Worm (Caenorhabditis elegans) whole organism, young adult: ENCODE measurements around the gene acdh-7.

Source experiments
- B0019.2 ChIP-seq: fragments of 200-800 bp; sonication (Bioruptor generic); conservative IDR thresholded peaks from 2 replicates; pipeline ENCODE4 v1.3.6; 2022; ENCODE audit warnings: missing genetic modification reagents, missing genetic modification characterization, missing compliant biosample characterization
- B0035.1 ChIP-seq: sonication (generic microtip); optimal IDR thresholded peaks from 2 replicates; lab custom pipeline; 2016; ENCODE audit warnings: missing genetic modification characterization, mild to moderate bottlenecking, missing compliant biosample characterization, missing genotype, missing genetic modification reagents
- B0261.1 ChIP-seq: sonication (generic microtip); optimal IDR thresholded peaks from 2 replicates; lab custom pipeline; 2016; ENCODE audit warnings: mild to moderate bottlenecking, missing genetic modification characterization, moderate library complexity, missing compliant biosample characterization
- F23B12.7 ChIP-seq: sonication (generic microtip); optimal IDR thresholded peaks from 2 replicates; lab custom pipeline; 2017; ENCODE audit warnings: missing genetic modification characterization, mild to moderate bottlenecking, missing compliant biosample characterization, antibody characterized with exemption, moderate library complexity; ENCODE audit not compliant: insufficient read depth
- F49E8.2 ChIP-seq: sonication (generic microtip); optimal IDR thresholded peaks from 3 replicates; lab custom pipeline; 2017; ENCODE audit warnings: missing genetic modification characterization, mild to moderate bottlenecking, missing compliant biosample characterization, antibody characterized with exemption, moderate library complexity; ENCODE audit not compliant: insufficient read depth
- F52B5.7 ChIP-seq: sonication (generic microtip); optimal IDR thresholded peaks from 2 replicates; lab custom pipeline; 2016; ENCODE audit warnings: mild to moderate bottlenecking, missing genetic modification characterization, missing compliant biosample characterization
- K11D2.4 ChIP-seq: fragments of 200-800 bp; sonication (Bioruptor generic); IDR thresholded peaks from 2 replicates; pipeline ENCODE4 v1.3.6; 2022; ENCODE audit warnings: missing genetic modification reagents, missing genetic modification characterization, missing compliant biosample characterization
- T26A5.8 ChIP-seq: sonication (generic microtip); optimal IDR thresholded peaks from 2 replicates; lab custom pipeline; 2016; ENCODE audit warnings: missing genetic modification characterization, missing compliant biosample characterization
- Y95B8A.8 ChIP-seq: fragments of 200-800 bp; sonication (Bioruptor generic); IDR thresholded peaks from 2 replicates; pipeline ENCODE4 v1.3.6; 2022; ENCODE audit warnings: missing genetic modification reagents, missing genetic modification characterization, missing compliant biosample characterization
- ZK185.1 ChIP-seq: sonication (generic microtip); optimal IDR thresholded peaks from 2 replicates; lab custom pipeline; 2016; ENCODE audit warnings: mild to moderate bottlenecking, missing genetic modification characterization, missing compliant biosample characterization; ENCODE audit not compliant: poor library complexity, severe bottlenecking
- atf-7 ChIP-seq: sonication (generic microtip); optimal IDR thresholded peaks from 2 replicates; lab custom pipeline; 2017; ENCODE audit warnings: mild to moderate bottlenecking, missing genetic modification characterization, missing compliant biosample characterization
- attf-3 ChIP-seq: fragments of 200-800 bp; sonication (Bioruptor generic); conservative IDR thresholded peaks from 2 replicates; pipeline ENCODE4 v1.3.6; 2022; ENCODE audit warnings: missing genetic modification reagents, missing genetic modification characterization, missing compliant biosample characterization
- bed-2 ChIP-seq: fragments of 200-800 bp; sonication (Bioruptor generic); IDR thresholded peaks from 2 replicates; pipeline ENCODE4 v1.3.6; 2022; ENCODE audit warnings: missing genetic modification reagents, missing genetic modification characterization, missing compliant biosample characterization
- ceh-40 ChIP-seq: fragments of 200-800 bp; sonication (Bioruptor generic); IDR thresholded peaks from 2 replicates; pipeline ENCODE4 v1.3.6; 2022; ENCODE audit warnings: missing genetic modification characterization, missing compliant biosample characterization
- chd-7 ChIP-seq: sonication (generic microtip); optimal IDR thresholded peaks from 2 replicates; lab custom pipeline; 2016; ENCODE audit warnings: mild to moderate bottlenecking, missing genetic modification characterization, moderate library complexity, missing compliant biosample characterization
- dox-1 ChIP-seq: fragments of 200-800 bp; sonication (Bioruptor generic); IDR thresholded peaks from 2 replicates; pipeline ENCODE4 v1.3.6; 2022; ENCODE audit warnings: missing genetic modification reagents, missing genetic modification characterization, missing compliant biosample characterization
- dpff-1 ChIP-seq: sonication (generic microtip); optimal IDR thresholded peaks from 2 replicates; lab custom pipeline; 2017; ENCODE audit warnings: mild to moderate bottlenecking, missing genetic modification characterization, missing compliant biosample characterization
- ekl-4 ChIP-seq: fragments of 200-800 bp; sonication (Bioruptor generic); IDR thresholded peaks from 2 replicates; pipeline ENCODE4 v1.3.6; 2022; ENCODE audit warnings: missing genetic modification reagents, missing genetic modification characterization, missing compliant biosample characterization
- hlh-12 ChIP-seq: sonication (generic microtip); optimal IDR thresholded peaks from 2 replicates; lab custom pipeline; 2016; ENCODE audit warnings: missing genetic modification characterization, missing compliant biosample characterization
- hmg-20 ChIP-seq: fragments of 200-800 bp; sonication (Bioruptor generic); IDR thresholded peaks from 2 replicates; pipeline ENCODE4 v1.3.6; 2022; ENCODE audit warnings: missing genetic modification reagents, missing genetic modification characterization, missing compliant biosample characterization
- lsl-1 ChIP-seq: fragments of 200-800 bp; sonication (Bioruptor generic); optimal IDR thresholded peaks from 2 replicates; lab custom pipeline; 2018; ENCODE audit warnings: mild to moderate bottlenecking, missing genetic modification characterization, moderate library complexity, missing compliant biosample characterization
- mes-4 ChIP-seq: sonication (generic microtip); optimal IDR thresholded peaks from 2 replicates; lab custom pipeline; 2016; ENCODE audit warnings: missing genotype, missing genetic modification characterization, missing compliant biosample characterization
- nfya-1 ChIP-seq: sonication (generic microtip); optimal IDR thresholded peaks from 2 replicates; lab custom pipeline; 2017; ENCODE audit warnings: antibody characterized with exemption, missing compliant biosample characterization, missing genetic modification characterization, borderline replicate concordance; ENCODE audit not compliant: insufficient read depth
- nfyb-1 ChIP-seq: fragments of 200-800 bp; sonication (Bioruptor generic); IDR thresholded peaks from 2 replicates; pipeline ENCODE4 v1.3.6; 2022; ENCODE audit warnings: missing genetic modification reagents, missing genetic modification characterization, missing compliant biosample characterization
- nhr-27 ChIP-seq: fragments of 200-800 bp; sonication (Bioruptor generic); optimal IDR thresholded peaks from 2 replicates; lab custom pipeline; 2018; ENCODE audit warnings: mild to moderate bottlenecking, missing genetic modification characterization, moderate library complexity, missing compliant biosample characterization
- nhr-80 ChIP-seq: sonication (generic microtip); optimal IDR thresholded peaks from 2 replicates; lab custom pipeline; 2016; ENCODE audit warnings: missing genetic modification characterization, missing compliant biosample characterization
- pbrm-1 ChIP-seq: fragments of 200-800 bp; sonication (Bioruptor generic); IDR thresholded peaks from 2 replicates; pipeline ENCODE4 v1.3.6; 2022; ENCODE audit warnings: missing genetic modification reagents, missing genetic modification characterization, missing compliant biosample characterization
- rec-8 ChIP-seq, 2 experiments: sonication (generic microtip); optimal IDR thresholded peaks; 2 replicates each; lab custom pipeline; 2016; ENCODE audit warnings: mild to moderate bottlenecking in 2 of 2, missing genetic modification characterization in 2 of 2, missing genetic modification reagents in 2 of 2, missing genotype in 2 of 2, missing biosample characterization in 1 of 2, missing compliant biosample characterization in 1 of 2, moderate library complexity in 1 of 2
- rpc-1 ChIP-seq, 2 experiments: fragments of 150-350 bp in 1 of 2; sonication (generic microtip) in 1 of 2; optimal IDR thresholded peaks; 2 replicates each; lab custom pipeline; 2014 to 2018; ENCODE audit warnings: missing biosample characterization in 1 of 2, missing genetic modification characterization in 1 of 2, missing genetic modification reagents in 1 of 2, missing genotype in 1 of 2
- sdz-38 ChIP-seq: sonication (generic microtip); optimal IDR thresholded peaks from 2 replicates; lab custom pipeline; 2016; ENCODE audit warnings: missing genotype, missing genetic modification characterization, missing compliant biosample characterization
- snpc-1.1 ChIP-seq: sonication (generic microtip); optimal IDR thresholded peaks from 2 replicates; lab custom pipeline; 2017; ENCODE audit warnings: missing genetic modification characterization, mild to moderate bottlenecking, missing compliant biosample characterization, antibody characterized with exemption, moderate library complexity, missing genotype, missing genetic modification reagents; ENCODE audit not compliant: insufficient read depth
- snpc-4 ChIP-seq, 5 experiments: fragments of 150-350 bp in 1 of 5; sonication (generic microtip) in 4 of 5; optimal IDR thresholded peaks; 2 replicates each; lab custom pipeline; 2014 to 2018; ENCODE audit warnings: missing genetic modification characterization in 5 of 5, missing biosample characterization in 3 of 5, antibody characterized with exemption in 2 of 5, mild to moderate bottlenecking in 2 of 5, missing compliant biosample characterization in 2 of 5, missing genotype in 2 of 5, moderate library complexity in 2 of 5, missing genetic modification reagents in 1 of 5
- somi-1 ChIP-seq: fragments of 200-800 bp; sonication (Bioruptor generic); optimal IDR thresholded peaks from 2 replicates; lab custom pipeline; 2018; ENCODE audit warnings: mild to moderate bottlenecking, missing genetic modification characterization, missing compliant biosample characterization
- sptf-2 ChIP-seq: fragments of 200-800 bp; sonication (Bioruptor generic); optimal IDR thresholded peaks from 2 replicates; lab custom pipeline; 2018; ENCODE audit warnings: mild to moderate bottlenecking, missing genetic modification characterization, missing compliant biosample characterization
- tbp1 ChIP-seq: fragments of 200-800 bp; sonication (Bioruptor generic); optimal IDR thresholded peaks from 2 replicates; lab custom pipeline; 2018; ENCODE audit warnings: mild to moderate bottlenecking, missing genetic modification characterization, missing compliant biosample characterization
- tlf-1 ChIP-seq: fragments of 200-800 bp; sonication (Bioruptor generic); optimal IDR thresholded peaks from 2 replicates; lab custom pipeline; 2018; ENCODE audit warnings: mild to moderate bottlenecking, missing genetic modification characterization, missing compliant biosample characterization
- xnd-1 ChIP-seq: sonication (generic microtip); optimal IDR thresholded peaks from 2 replicates; lab custom pipeline; 2016; ENCODE audit warnings: missing genotype, missing genetic modification reagents, missing genetic modification characterization, missing compliant biosample characterization
- zfh-2 ChIP-seq: fragments of 200-800 bp; sonication (Bioruptor generic); conservative IDR thresholded peaks from 2 replicates; pipeline ENCODE4 v1.3.6; 2022; ENCODE audit warnings: missing genetic modification reagents, missing genetic modification characterization, missing compliant biosample characterization
- zim-3 ChIP-seq: sonication (generic microtip); optimal IDR thresholded peaks from 2 replicates; lab custom pipeline; 2017; ENCODE audit warnings: mild to moderate bottlenecking, missing genetic modification characterization, moderate library complexity, missing compliant biosample characterization
- ztf-25 ChIP-seq: fragments of 200-800 bp; sonication (Bioruptor generic); IDR thresholded peaks from 2 replicates; pipeline ENCODE4 v1.3.6; 2022; ENCODE audit warnings: missing genetic modification reagents, missing genetic modification characterization, missing compliant biosample characterization
- ztf-26 ChIP-seq: sonication (generic microtip); optimal IDR thresholded peaks from 2 replicates; lab custom pipeline; 2017; ENCODE audit warnings: missing genetic modification characterization, missing compliant biosample characterization

acdh-7 gene

DNA sequence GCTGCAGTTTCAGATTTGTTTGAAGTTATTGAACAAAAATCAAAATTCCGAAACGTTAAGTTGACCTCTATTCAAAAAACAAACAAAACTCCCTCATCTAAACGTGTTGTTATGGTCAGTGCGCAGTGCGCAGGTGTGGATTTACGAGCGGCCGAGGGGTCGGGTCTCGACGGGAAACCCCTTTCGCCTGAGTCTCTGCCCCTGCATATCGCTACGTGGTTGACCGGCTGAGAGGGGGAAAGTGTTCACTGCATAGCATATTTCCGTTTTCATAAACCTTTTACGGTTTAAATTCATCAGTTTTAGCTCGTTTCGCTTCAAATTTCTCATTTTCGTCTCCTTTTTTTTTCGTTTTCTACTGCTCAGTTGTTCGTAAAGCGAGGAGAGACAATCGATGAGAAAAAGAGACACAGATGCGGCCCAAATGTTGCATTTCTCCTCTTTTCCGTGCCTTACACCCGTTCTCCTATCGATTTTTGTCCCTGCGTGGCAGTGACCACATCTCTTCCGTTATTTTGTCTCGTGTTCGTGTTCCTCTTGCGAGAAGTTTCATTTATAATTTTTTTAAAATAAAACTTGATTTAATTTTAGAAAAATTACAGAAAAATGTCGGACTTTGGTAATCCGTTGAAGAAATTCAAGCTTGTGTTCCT lies 5.1 kb upstream of the acdh-7 start, which contains the start of gene rab-6.2:
TSS of gene rab-6.2 (plus strand) at position 603 of the 653 bp plus-strand sequence.
- peak; percentile 77 for TF ChIP-seq zfh-2 (GFP tag; lab: Robert Waterston, UW)
- TF ChIP-seq dox-1 (GFP tag; lab: Robert Waterston, UW) = 0 out of 2 replicates have a peak, but pooled peaks have one; percentile 16
- TF ChIP-seq sptf-2 = no peak
- no peak for TF ChIP-seq F52B5.7 (tag; lab: Kevin White, UChicago)
- no peak for TF ChIP-seq ceh-40
- no peak for TF ChIP-seq tbp1 (GFP tag; lab: Kevin White, UChicago)

DNA sequence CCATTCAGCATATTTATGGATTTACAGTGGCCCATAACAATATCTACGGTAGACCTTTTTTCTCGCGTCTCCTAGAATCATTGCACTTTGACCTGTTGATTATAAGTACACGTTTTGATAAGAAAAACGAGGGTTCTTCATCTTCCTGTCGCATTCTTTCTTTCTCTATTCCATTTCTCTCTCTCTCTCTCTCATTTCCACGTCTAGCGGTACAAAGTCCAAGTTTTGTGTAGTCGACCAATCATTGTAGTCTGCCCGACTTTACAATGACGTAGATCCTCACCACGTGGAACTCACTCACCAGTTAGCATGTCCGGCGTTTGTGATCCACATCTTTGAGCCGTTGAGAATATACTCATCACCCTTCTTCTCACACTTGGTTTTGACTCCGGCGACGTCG lies 727 bp downstream of the acdh-7 start:
- TF ChIP-seq dpff-1 = no peak
- TF ChIP-seq zim-3 (tag; lab: Kevin White, UChicago) = no peak
- TF ChIP-seq attf-3 = no peak
- TF ChIP-seq hlh-12 = no peak
- TF ChIP-seq nhr-80 (tag; lab: Kevin White, UChicago) = peak; percentile 27
- no peak for TF ChIP-seq rec-8 (tag; optimal IDR thresholded peaks at IDR 0.05; lab: Kevin White, UChicago)
- TF ChIP-seq F49E8.2 (tag; lab: Kevin White, UChicago) = no peak
- peak; percentile 45; the same call in 1 of the 2 replicates for TF ChIP-seq nfyb-1 (GFP tag; lab: Robert Waterston, UW)
- TF ChIP-seq lsl-1 (GFP tag; lab: Kevin White, UChicago) = no peak
- TF ChIP-seq xnd-1 (tag; lab: Kevin White, UChicago) = no peak
- no peak for TF ChIP-seq B0019.2 (GFP tag; lab: Robert Waterston, UW)
- no peak for TF ChIP-seq nhr-27 (tag; lab: Kevin White, UChicago)
- TF ChIP-seq nfya-1 (tag; lab: Kevin White, UChicago) = no peak
- no peak for TF ChIP-seq K11D2.4
- no peak for TF ChIP-seq ztf-25 (GFP tag; lab: Robert Waterston, UW)
- no peak for TF ChIP-seq tlf-1 (GFP tag; lab: Kevin White, UChicago)
- TF ChIP-seq mes-4 (tag; lab: Kevin White, UChicago) = no peak
- no peak for TF ChIP-seq B0035.1 (tag; lab: Kevin White, UChicago)
- TF ChIP-seq Y95B8A.8 = no peak
- TF ChIP-seq T26A5.8 (tag; lab: Kevin White, UChicago) = no peak
- TF ChIP-seq ZK185.1 (tag; lab: Kevin White, UChicago) = peak; percentile 3
- peak; percentile 28 for TF ChIP-seq ztf-26 (tag; lab: Kevin White, UChicago)
- no peak for TF ChIP-seq ekl-4
- TF ChIP-seq snpc-1.1 (tag; lab: Kevin White, UChicago) = no peak
- no peak for TF ChIP-seq somi-1 (GFP tag; lab: Kevin White, UChicago)
- TF ChIP-seq B0261.1 (tag; lab: Kevin White, UChicago) = no peak
- TF ChIP-seq, all 124 proteins: peak for 4

DNA sequence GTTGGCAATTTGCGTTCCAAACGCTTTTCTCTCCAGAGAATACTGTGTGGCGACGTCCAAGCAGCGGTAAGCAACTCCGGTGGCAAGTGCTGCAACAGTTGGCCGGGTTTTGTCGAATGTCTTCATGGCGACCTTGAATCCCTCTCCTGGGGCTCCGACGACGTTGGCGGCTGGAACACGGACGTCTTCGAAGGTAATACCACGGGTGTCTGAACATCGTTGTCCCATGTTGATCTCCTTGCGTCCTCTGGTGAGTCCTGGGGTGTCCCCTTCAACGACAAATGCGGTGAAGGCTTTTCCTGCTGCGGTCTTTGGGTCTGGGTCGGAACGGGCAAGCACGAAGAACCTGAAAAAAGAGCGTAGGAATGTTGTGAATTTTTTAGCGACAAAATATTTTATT lies 1.2 kb downstream of the acdh-7 start:
- TF ChIP-seq zfh-2 (GFP tag; lab: Robert Waterston, UW) (peak; percentile 45; the same call in 1 of the 2 replicates), sptf-2 (no peak), bed-2 (GFP tag; lab: Robert Waterston, UW) (no peak)

DNA sequence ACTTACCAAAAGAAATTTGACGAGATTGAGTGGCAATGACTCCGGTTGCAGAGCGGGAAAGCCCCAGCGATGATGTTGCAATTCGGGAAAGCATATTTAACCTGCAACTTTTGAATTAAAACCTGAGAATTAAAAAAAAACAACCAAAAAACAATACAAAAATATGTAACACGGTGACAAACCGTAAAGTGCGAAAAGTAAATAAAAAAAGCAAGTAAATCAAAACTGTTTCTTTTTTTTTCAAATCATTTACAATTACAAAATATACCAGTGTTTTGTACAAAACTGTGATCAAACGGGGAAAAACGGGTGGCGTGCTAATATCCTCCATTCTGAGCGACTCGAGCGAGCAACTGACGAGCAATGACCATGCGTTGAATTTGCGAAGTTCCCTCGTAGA lies 2.1 kb downstream of the acdh-7 start, which contains the start of gene acdh-10:
TSS of gene acdh-10 (minus strand) at position 101 of the 400 bp plus-strand sequence.
- TF ChIP-seq snpc-4 (GFP tag; optimal IDR thresholded peaks at IDR 0.05; lab: Kevin White, UChicago) = no peak
- TF ChIP-seq snpc-4 (tag; optimal IDR thresholded peaks at IDR 0.05; lab: Kevin White, UChicago) = no peak
- no peak for TF ChIP-seq F23B12.7 (tag; lab: Kevin White, UChicago)
- TF ChIP-seq atf-7 (tag; lab: Kevin White, UChicago) = no peak
- TF ChIP-seq pbrm-1 (GFP tag; lab: Robert Waterston, UW) = no peak
- TF ChIP-seq hmg-20 (GFP tag; lab: Robert Waterston, UW) = no peak
- no peak for TF ChIP-seq rpc-1 (optimal IDR thresholded peaks at IDR 0.05; lab: Kevin White, UChicago)
- TF ChIP-seq rpc-1 (tag; optimal IDR thresholded peaks at IDR 0.05; lab: Kevin White, UChicago) = no peak
- no peak for TF ChIP-seq chd-7 (tag; lab: Kevin White, UChicago)
- no peak for TF ChIP-seq sdz-38 (tag; lab: Kevin White, UChicago)
- no peak for TF ChIP-seq attf-3
- TF ChIP-seq, all 124 proteins: peak for 0
